Fruit fly (Drosophila melanogaster): Measurements from ENCODE around the gene CG6013.

- TF ChIP-seq stc (GFP tag; IDR thresholded peaks at IDR 0.05) (no peak), CG42726 (GFP tag; IDR thresholded peaks at IDR 0.05; ENCODE audit: partially characterized antibody) (no peak), dmrt99B (tag; optimal IDR thresholded peaks at IDR 0.05) (no peak), bsh (GFP tag; optimal IDR thresholded peaks at IDR 0.05) (no peak), CG7839 (tag; optimal IDR thresholded peaks at IDR 0.05) (peak; percentile 53), fru (optimal IDR thresholded peaks at IDR 0.05) (no peak)
These were observed 20.4 kb upstream of the CG6013 start for dm6 chr3R:19010923-19011322.

Data from whole organism, embryonic.